Fruit fly (Drosophila melanogaster) whole organism, prepupa: ENCODE measurements around the gene CG34342.

Experiments
- Blimp-1 ChIP-seq: fragments of 200-800 bp; sonication (Bioruptor generic); optimal IDR thresholded peaks from 3 replicates; lab custom pipeline; 2017; ENCODE audit warnings: missing biosample characterization, missing genetic modification characterization, mild to moderate bottlenecking, moderate library complexity, missing genetic modification reagents
- CG10631 ChIP-seq: fragments of 200-800 bp; sonication (Bioruptor generic); optimal IDR thresholded peaks from 2 replicates; lab custom pipeline; 2016; ENCODE audit warnings: missing biosample characterization, missing genetic modification characterization
- CG11294 ChIP-seq: fragments of 200-800 bp; sonication (Bioruptor generic); IDR thresholded peaks from 2 replicates; pipeline ENCODE4 v1.3.6; 2022; ENCODE audit warnings: missing biosample characterization, missing genetic modification characterization
- CG11762 ChIP-seq: fragments of 200-800 bp; sonication (Bioruptor generic); optimal IDR thresholded peaks from 3 replicates; lab custom pipeline; 2016; ENCODE audit warnings: missing biosample characterization, missing genetic modification characterization; ENCODE audit not compliant: insufficient read depth
- CG11902 ChIP-seq: fragments of 200-800 bp; sonication (Bioruptor generic); optimal IDR thresholded peaks from 3 replicates; lab custom pipeline; 2016; ENCODE audit warnings: missing biosample characterization, missing genetic modification characterization
- CG15336 ChIP-seq: fragments of 200-800 bp; sonication (Bioruptor generic); IDR thresholded peaks from 2 replicates; pipeline ENCODE4 v1.3.6; 2022; ENCODE audit warnings: missing biosample characterization, missing genetic modification characterization
- CG1621 ChIP-seq: fragments of 200-800 bp; sonication (Bioruptor generic); optimal IDR thresholded peaks from 3 replicates; lab custom pipeline; 2018; ENCODE audit warnings: missing biosample characterization, mild to moderate bottlenecking, missing genetic modification characterization
- CG16779 ChIP-seq: fragments of 200-800 bp; sonication (Bioruptor generic); optimal IDR thresholded peaks from 3 replicates; lab custom pipeline; 2017; ENCODE audit warnings: missing biosample characterization, mild to moderate bottlenecking, missing genetic modification characterization
- CG3032 ChIP-seq: fragments of 200-800 bp; optimal IDR thresholded peaks from 2 replicates; lab custom pipeline; 2019; ENCODE audit warnings: missing biosample characterization, mild to moderate bottlenecking, missing genetic modification characterization, moderate library complexity
- CG31627 ChIP-seq: fragments of 200-800 bp; sonication (Bioruptor generic); optimal IDR thresholded peaks from 3 replicates; lab custom pipeline; 2016; ENCODE audit warnings: missing biosample characterization, missing genetic modification characterization
- CG4318 ChIP-seq: fragments of 200-800 bp; sonication (Bioruptor generic); optimal IDR thresholded peaks from 3 replicates; lab custom pipeline; 2017; ENCODE audit warnings: missing biosample characterization, mild to moderate bottlenecking, missing genetic modification characterization
- CG6163 ChIP-seq: fragments of 200-800 bp; sonication (Bioruptor generic); IDR thresholded peaks from 3 replicates; pipeline ENCODE4 v1.3.6; 2022; ENCODE audit warnings: missing biosample characterization, missing genetic modification characterization
- CG6276 ChIP-seq: fragments of 200-800 bp; sonication (Bioruptor generic); optimal IDR thresholded peaks from 2 replicates; lab custom pipeline; 2017; ENCODE audit warnings: missing biosample characterization, mild to moderate bottlenecking, missing genetic modification characterization
- CG6792 ChIP-seq: fragments of 200-800 bp; sonication (Bioruptor generic); optimal IDR thresholded peaks from 3 replicates; lab custom pipeline; 2016; ENCODE audit warnings: missing biosample characterization, missing genetic modification characterization
- CG6808 ChIP-seq: fragments of 200-800 bp; sonication (Bioruptor generic); optimal IDR thresholded peaks from 3 replicates; lab custom pipeline; 2017; ENCODE audit warnings: missing biosample characterization, missing genetic modification characterization, mild to moderate bottlenecking, moderate library complexity, missing genetic modification reagents
- CG6854 ChIP-seq: fragments of 200-800 bp; sonication (Bioruptor generic); optimal IDR thresholded peaks from 2 replicates; lab custom pipeline; 2017; ENCODE audit warnings: missing biosample characterization, mild to moderate bottlenecking, missing genetic modification characterization
- CG7368 ChIP-seq: fragments of 200-800 bp; sonication (Bioruptor generic); optimal IDR thresholded peaks from 3 replicates; lab custom pipeline; 2016; ENCODE audit warnings: missing biosample characterization, missing genetic modification characterization
- CG8119 ChIP-seq: fragments of 200-800 bp; sonication (Bioruptor generic); IDR thresholded peaks from 3 replicates; pipeline ENCODE4 v1.3.6; 2022; ENCODE audit warnings: missing biosample characterization, missing genetic modification characterization
- CG8319 ChIP-seq: fragments of 200-800 bp; sonication (Bioruptor generic); optimal IDR thresholded peaks from 3 replicates; lab custom pipeline; 2016; ENCODE audit warnings: missing biosample characterization, missing genetic modification characterization
- CG8632 ChIP-seq: fragments of 200-800 bp; sonication (Bioruptor generic); optimal IDR thresholded peaks from 3 replicates; lab custom pipeline; 2016; ENCODE audit warnings: missing biosample characterization, missing genetic modification characterization
- Eip78C ChIP-seq: fragments of 200-800 bp; sonication (Bioruptor generic); peaks from one replicate; lab custom pipeline; 2016; ENCODE audit warnings: missing biosample characterization, missing genetic modification characterization
- Eip93F ChIP-seq: fragments of 200-800 bp; sonication (Bioruptor generic); optimal IDR thresholded peaks from 2 replicates; lab custom pipeline; 2016; ENCODE audit warnings: missing biosample characterization, mild to moderate bottlenecking, missing genetic modification characterization
- Ets21C ChIP-seq: fragments of 200-800 bp; sonication (Bioruptor generic); optimal IDR thresholded peaks from 3 replicates; lab custom pipeline; 2016; ENCODE audit warnings: missing biosample characterization, missing genetic modification characterization
- Ets96B ChIP-seq: fragments of 200-800 bp; optimal IDR thresholded peaks from 2 replicates; lab custom pipeline; 2019; ENCODE audit warnings: missing biosample characterization, mild to moderate bottlenecking, missing genetic modification characterization, moderate library complexity
- Gug ChIP-seq: fragments of 200-800 bp; sonication (Bioruptor generic); IDR thresholded peaks from 2 replicates; pipeline ENCODE4 v1.3.6; 2022; ENCODE audit warnings: missing biosample characterization, missing genetic modification characterization
- Hr38 ChIP-seq: sonication (Bioruptor generic); optimal IDR thresholded peaks from 2 replicates; lab custom pipeline; 2016; ENCODE audit warnings: missing biosample characterization, missing genetic modification characterization
- Hr4 ChIP-seq: fragments of 200-800 bp; sonication (Bioruptor generic); optimal IDR thresholded peaks from 3 replicates; lab custom pipeline; 2016; ENCODE audit warnings: missing biosample characterization, missing genetic modification characterization
- Lpt ChIP-seq: fragments of 200-800 bp; sonication (Bioruptor generic); optimal IDR thresholded peaks from 3 replicates; lab custom pipeline; 2016; ENCODE audit warnings: missing biosample characterization, missing genetic modification characterization
- Smox ChIP-seq: fragments of 200-800 bp; sonication (Bioruptor generic); optimal IDR thresholded peaks from 3 replicates; lab custom pipeline; 2016; ENCODE audit warnings: missing biosample characterization, missing genetic modification characterization
- Sox102F ChIP-seq: fragments of 200-800 bp; sonication (Bioruptor generic); optimal IDR thresholded peaks from 2 replicates; lab custom pipeline; 2016; ENCODE audit warnings: missing biosample characterization, mild to moderate bottlenecking, missing genetic modification characterization
- Sox14 ChIP-seq: fragments of 200-800 bp; sonication (Bioruptor generic); optimal IDR thresholded peaks from 3 replicates; lab custom pipeline; 2016; ENCODE audit warnings: missing biosample characterization, missing genetic modification characterization
- achi ChIP-seq: fragments of 200-800 bp; sonication (Bioruptor generic); optimal IDR thresholded peaks from 3 replicates; lab custom pipeline; 2016; ENCODE audit warnings: missing biosample characterization, missing genetic modification characterization
- acj6 ChIP-seq: fragments of 200-800 bp; sonication (Bioruptor generic); optimal IDR thresholded peaks from 3 replicates; lab custom pipeline; 2016; ENCODE audit warnings: missing biosample characterization, missing genetic modification characterization
- cyc ChIP-seq: fragments of 200-800 bp; sonication (Bioruptor generic); optimal IDR thresholded peaks from 3 replicates; lab custom pipeline; 2016; ENCODE audit warnings: missing biosample characterization, missing genetic modification characterization
- dsx ChIP-seq: fragments of 200-800 bp; optimal IDR thresholded peaks from 3 replicates; lab custom pipeline; 2019; ENCODE audit warnings: missing biosample characterization, mild to moderate bottlenecking, missing genetic modification characterization, moderate library complexity; ENCODE audit not compliant: poor library complexity, severe bottlenecking
- eg ChIP-seq: fragments of 200-800 bp; sonication (Bioruptor generic); IDR thresholded peaks from 3 replicates; pipeline ENCODE4 v1.3.6; 2022; ENCODE audit warnings: missing biosample characterization, missing genetic modification characterization
- esn ChIP-seq: fragments of 200-800 bp; sonication (Bioruptor generic); optimal IDR thresholded peaks from 2 replicates; lab custom pipeline; 2016; ENCODE audit warnings: missing biosample characterization, mild to moderate bottlenecking, missing genetic modification characterization, moderate library complexity
- fd59A ChIP-seq: fragments of 200-800 bp; sonication (Bioruptor generic); optimal IDR thresholded peaks from 2 replicates; lab custom pipeline; 2017; ENCODE audit warnings: missing biosample characterization, mild to moderate bottlenecking, missing genetic modification characterization, missing genetic modification reagents
- fd85E ChIP-seq: fragments of 200-800 bp; sonication (Bioruptor generic); optimal IDR thresholded peaks from 3 replicates; lab custom pipeline; 2016; ENCODE audit warnings: missing biosample characterization, missing genetic modification characterization
- fkh ChIP-seq: fragments of 200-800 bp; sonication (Bioruptor generic); optimal IDR thresholded peaks from 3 replicates; lab custom pipeline; 2017; ENCODE audit warnings: missing biosample characterization, mild to moderate bottlenecking, missing genetic modification characterization, moderate library complexity
- lz ChIP-seq: fragments of 200-800 bp; sonication (Bioruptor generic); optimal IDR thresholded peaks from 3 replicates; lab custom pipeline; 2016; ENCODE audit warnings: missing biosample characterization, missing genetic modification characterization
- salr ChIP-seq, 2 experiments: fragments of 200-800 bp; sonication (Bioruptor generic); optimal IDR thresholded peaks; 3 replicates each; lab custom pipeline; 2016 to 2018; ENCODE audit warnings: missing biosample characterization in 2 of 2, missing genetic modification characterization in 2 of 2, mild to moderate bottlenecking in 1 of 2
- spab ChIP-seq: fragments of 200-800 bp; sonication (Bioruptor generic); optimal IDR thresholded peaks from 2 replicates; lab custom pipeline; 2017; ENCODE audit warnings: missing biosample characterization, mild to moderate bottlenecking, missing genetic modification characterization, missing genetic modification reagents
- ss ChIP-seq, 2 experiments: fragments of 200-800 bp; sonication (Bioruptor generic); optimal IDR thresholded peaks; 2 replicates in 1 of 2; 3 replicates in 1 of 2; lab custom pipeline; 2017 to 2018; ENCODE audit warnings: mild to moderate bottlenecking in 2 of 2, missing biosample characterization in 2 of 2, missing genetic modification characterization in 2 of 2, moderate library complexity in 1 of 2
- svp ChIP-seq: fragments of 200-800 bp; sonication (Bioruptor generic); peaks from one replicate; lab custom pipeline; 2016; ENCODE audit warnings: missing biosample characterization, missing genetic modification characterization
- topi ChIP-seq: fragments of 200-800 bp; sonication (Bioruptor generic); optimal IDR thresholded peaks from 3 replicates; lab custom pipeline; 2016; ENCODE audit warnings: missing biosample characterization, missing genetic modification characterization
- vri ChIP-seq: fragments of 200-800 bp; sonication (Bioruptor generic); optimal IDR thresholded peaks from 3 replicates; lab custom pipeline; 2016; ENCODE audit warnings: missing biosample characterization, mild to moderate bottlenecking, missing genetic modification characterization

CG34342 gene

dm6 chr3L:5554377-5554776, 43.7 kb upstream of the CG34342 start (continued):
- peak; percentile 1 for TF ChIP-seq Sox14 (GFP tag; lab: Kevin White, UChicago)

DNA sequence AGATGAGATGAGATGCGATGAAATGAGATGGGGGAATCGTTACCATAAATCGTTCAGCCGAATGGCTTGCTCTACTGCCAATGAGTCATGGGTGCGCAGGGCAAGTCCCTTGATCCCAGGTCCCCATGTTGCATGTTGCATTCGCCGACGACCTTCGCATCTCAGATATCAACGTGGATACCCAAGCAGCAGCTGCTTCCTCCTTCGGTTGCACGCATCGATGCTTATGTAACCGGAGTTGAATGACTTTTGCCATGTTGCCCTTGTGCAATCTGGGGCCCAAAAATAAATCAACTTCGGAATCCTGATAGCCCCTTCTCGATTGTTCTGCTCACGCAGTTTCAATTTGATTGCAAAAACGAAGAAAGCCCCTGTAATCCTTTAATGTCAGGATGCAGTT, 43.1 kb upstream of the CG34342 start:
- TF ChIP-seq ss (GFP tag; optimal IDR thresholded peaks at IDR 0.05; lab: Kevin White, UChicago), result peak in 1 of 2 experiments; percentile 92
- TF ChIP-seq dsx (GFP tag; lab: Kevin White, UChicago), result peak; percentile 35
- no peak for TF ChIP-seq Hr4
- TF ChIP-seq CG6163 (GFP tag; lab: Robert Waterston, UW), result peak; percentile 19; the same call in 1 of the 3 replicates
- TF ChIP-seq Eip93F (GFP tag; lab: Kevin White, UChicago), result no peak
- TF ChIP-seq vri, result peak; percentile 89

dm6 chr3L:5551087-5551486, 40.4 kb upstream of the CG34342 start, which contains the start of gene frm:
Gene frm, minus strand, starts transcription at chr3L:5551159.
- TF ChIP-seq fd85E (GFP tag; lab: Kevin White, UChicago), result no peak
- TF ChIP-seq Eip93F (GFP tag; lab: Kevin White, UChicago), result no peak
- TF ChIP-seq CG10631 (GFP tag; lab: Kevin White, UChicago), result no peak
- TF ChIP-seq CG6163 (GFP tag; lab: Robert Waterston, UW), result peak; percentile 56; the same call in 2 of the 3 replicates
- TF ChIP-seq dsx (GFP tag; lab: Kevin White, UChicago), result peak; percentile 29
- TF ChIP-seq CG11762 (GFP tag; lab: Kevin White, UChicago), result no peak
- peak; percentile 77 to 79 for TF ChIP-seq ss (GFP tag; optimal IDR thresholded peaks at IDR 0.05; lab: Kevin White, UChicago)
- no peak for TF ChIP-seq topi
- TF ChIP-seq Gug (GFP tag; lab: Robert Waterston, UW), result no peak
- no peak for TF ChIP-seq CG11902
- no peak for TF ChIP-seq Sox14 (GFP tag; lab: Kevin White, UChicago)
- no peak for TF ChIP-seq cyc (GFP tag; lab: Kevin White, UChicago)
- peak; percentile 30 for TF ChIP-seq CG3032 (tag; lab: Kevin White, UChicago)
- no peak for TF ChIP-seq CG31627 (GFP tag; lab: Kevin White, UChicago)
- no peak for TF ChIP-seq Lpt (GFP tag; lab: Kevin White, UChicago)
- TF ChIP-seq esn (GFP tag; lab: Kevin White, UChicago), result no peak
- TF ChIP-seq Sox102F (GFP tag; lab: Kevin White, UChicago), result no peak
- TF ChIP-seq fkh (GFP tag; lab: Kevin White, UChicago), result no peak
- TF ChIP-seq CG11294, result no peak
- no peak for TF ChIP-seq CG6276 (GFP tag; lab: Kevin White, UChicago)
- peak; percentile 79 for TF ChIP-seq Eip78C (GFP tag; lab: Kevin White, UChicago)
- no peak for TF ChIP-seq CG8119 (GFP tag; lab: Robert Waterston, UW)
- TF ChIP-seq fd59A (GFP tag; lab: Kevin White, UChicago), result no peak
- TF ChIP-seq Hr38, result no peak
- TF ChIP-seq Ets21C (GFP tag; lab: Kevin White, UChicago), result no peak
- TF ChIP-seq Smox (GFP tag; lab: Kevin White, UChicago), result no peak
- peak; percentile 3 for TF ChIP-seq Blimp-1 (GFP tag; lab: Kevin White, UChicago)
- peak; percentile 21 for TF ChIP-seq spab (GFP tag; lab: Kevin White, UChicago)
- peak; percentile 76 for TF ChIP-seq CG6808 (GFP tag; lab: Kevin White, UChicago)
- TF ChIP-seq CG8319 (GFP tag; lab: Kevin White, UChicago), result no peak
- peak; percentile 1 for TF ChIP-seq CG7368 (GFP tag; lab: Kevin White, UChicago)
- no peak for TF ChIP-seq CG4318
- no peak for TF ChIP-seq acj6 (GFP tag; lab: Kevin White, UChicago)
- TF ChIP-seq CG16779 (tag; lab: Kevin White, UChicago), result peak; percentile 59
- no peak for TF ChIP-seq CG15336 (GFP tag; lab: Robert Waterston, UW)
- TF ChIP-seq achi, result no peak
- TF ChIP-seq CG8632, result no peak
- peak; percentile 92 for TF ChIP-seq CG1621
- peak; percentile 54 for TF ChIP-seq CG6854 (GFP tag; lab: Kevin White, UChicago)
- no peak for TF ChIP-seq svp (GFP tag; lab: Kevin White, UChicago)
- no peak for TF ChIP-seq Hr4
- peak; percentile 34 for TF ChIP-seq Ets96B (tag; lab: Kevin White, UChicago)
- no peak for TF ChIP-seq lz
- no peak for TF ChIP-seq eg (GFP tag; lab: Robert Waterston, UW)
- no peak for TF ChIP-seq CG6792 (GFP tag; lab: Kevin White, UChicago)
- TF ChIP-seq salr (GFP tag; optimal IDR thresholded peaks at IDR 0.05; lab: Kevin White, UChicago), result no peak
